Fruit fly (Drosophila melanogaster): ENCODE data around the gene Polr1H.
"Not testable (repeated sequence)": the region's sequence is repeated elsewhere in the genome, so short reads cannot be mapped to it uniquely, and the experiment has no call there.

The Polr1H gene

DNA sequence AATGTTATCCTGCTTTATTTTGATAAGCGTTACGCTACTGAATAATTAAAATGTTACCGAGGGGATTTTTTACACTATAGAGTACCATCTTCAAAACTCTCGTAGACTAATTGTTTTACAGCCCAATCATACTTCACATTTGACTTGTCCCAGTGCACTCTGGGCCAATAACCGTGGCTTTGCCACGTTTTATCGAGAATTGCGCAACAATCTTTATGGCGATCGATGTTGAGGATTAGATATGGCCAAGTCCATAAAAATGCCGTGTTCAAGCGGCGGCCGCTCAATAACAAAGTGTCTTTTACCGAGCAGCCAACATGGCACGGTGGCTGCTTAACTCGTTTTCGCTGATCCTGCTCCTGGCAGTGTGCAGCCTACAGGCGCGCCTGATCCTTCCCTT, 32.7 kb downstream of the Polr1H start, which contains the start of gene CG31343:
CG31343 (plus strand) TSS at position 279 of the 400 bp plus-strand sequence.
- no peak for TF ChIP-seq Sin3A (optimal IDR thresholded peaks at IDR 0.05)
- TF ChIP-seq ttk (optimal IDR thresholded peaks at IDR 0.05) = no peak
- no peak for TF ChIP-seq h (optimal IDR thresholded peaks at IDR 0.05)
- TF ChIP-seq psq (optimal IDR thresholded peaks at IDR 0.05) = no peak
- TF ChIP-seq insv (optimal IDR thresholded peaks at IDR 0.05) = no peak

DNA sequence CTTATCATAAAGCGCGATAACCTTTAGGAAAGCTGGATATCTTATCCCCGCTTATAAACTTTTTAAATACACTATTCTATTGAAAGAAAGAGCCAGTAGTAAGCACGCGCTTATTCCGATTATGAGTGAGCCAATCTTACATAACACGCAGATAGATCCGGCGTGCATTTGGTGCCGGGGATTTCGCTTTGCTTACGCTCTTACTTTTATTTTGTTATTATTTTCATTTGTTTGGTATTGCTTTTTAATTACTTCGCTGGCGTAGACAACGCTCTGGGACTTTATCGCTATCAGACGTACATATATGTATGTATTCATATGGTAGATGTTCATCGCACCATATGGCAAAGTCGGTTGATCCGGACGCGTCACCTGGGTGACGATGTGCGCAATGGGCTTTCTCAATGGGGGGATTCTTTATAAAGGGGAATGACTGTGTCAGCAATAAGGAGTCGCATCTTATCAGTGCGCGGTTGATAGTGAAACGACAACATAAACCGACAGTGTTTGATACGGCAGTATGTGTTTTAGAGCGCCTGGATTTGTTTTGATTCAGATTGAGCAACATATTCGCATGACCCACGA, 36.8 kb downstream of the Polr1H start:
- TF ChIP-seq h (optimal IDR thresholded peaks at IDR 0.05) = no peak
- TF ChIP-seq psq (optimal IDR thresholded peaks at IDR 0.05) = no peak
- TF ChIP-seq ttk (optimal IDR thresholded peaks at IDR 0.05) = no peak
- TF ChIP-seq insv (optimal IDR thresholded peaks at IDR 0.05) = no peak
- TF ChIP-seq Sin3A (optimal IDR thresholded peaks at IDR 0.05) = no peak
- TF ChIP-seq Myc (optimal IDR thresholded peaks at IDR 0.05) = no peak

- no peak for TF ChIP-seq insv (optimal IDR thresholded peaks at IDR 0.05)
- TF ChIP-seq ttk (optimal IDR thresholded peaks at IDR 0.05) = no peak
- TF ChIP-seq psq (optimal IDR thresholded peaks at IDR 0.05) = no peak
- TF ChIP-seq Myc (optimal IDR thresholded peaks at IDR 0.05) = no peak
- TF ChIP-seq Sin3A (optimal IDR thresholded peaks at IDR 0.05) = no peak
- no peak for TF ChIP-seq h (optimal IDR thresholded peaks at IDR 0.05)
Observed at dm6 chr3R:21739750-21740319, 37.8 kb downstream of the Polr1H start, which contains the start of gene CG5849. Gene CG5849, plus strand, starts transcription at chr3R:21740105.

- no peak for TF ChIP-seq psq (optimal IDR thresholded peaks at IDR 0.05)
Observed at dm6 chr3R:21739010-21739409, 38.6 kb downstream of the Polr1H start, which contains the start of gene CG34034. Gene CG34034, minus strand, starts transcription at chr3R:21739110.

dm6 chr3R:21737264-21737663, 40.4 kb downstream of the Polr1H start, which contains the start of gene CG42870:
Gene CG42870, minus strand, starts transcription at chr3R:21737364.
- TF ChIP-seq ttk (optimal IDR thresholded peaks at IDR 0.05) = no peak
- no peak for TF ChIP-seq h (optimal IDR thresholded peaks at IDR 0.05)
- no peak for TF ChIP-seq psq (optimal IDR thresholded peaks at IDR 0.05)
- no peak for TF ChIP-seq insv (optimal IDR thresholded peaks at IDR 0.05)
- TF ChIP-seq Myc (optimal IDR thresholded peaks at IDR 0.05) = no peak
- TF ChIP-seq Sin3A (optimal IDR thresholded peaks at IDR 0.05) = no peak

- TF ChIP-seq h (optimal IDR thresholded peaks at IDR 0.05) (no peak), psq (optimal IDR thresholded peaks at IDR 0.05) (no peak), ttk (optimal IDR thresholded peaks at IDR 0.05) (no peak), Sin3A (optimal IDR thresholded peaks at IDR 0.05) (no peak), insv (optimal IDR thresholded peaks at IDR 0.05) (no peak), Myc (optimal IDR thresholded peaks at IDR 0.05) (no peak)
Observed at dm6 chr3R:21736749-21737148, 40.9 kb downstream of the Polr1H start, which contains the start of gene CG42869. Gene CG42869, minus strand, starts transcription at chr3R:21736849.

- TF ChIP-seq Myc, insv, Sin3A (optimal IDR thresholded peaks at IDR 0.05): not testable (repeated sequence)
Observed at dm6 chr3R:21736196-21736595, 41.5 kb downstream of the Polr1H start, which contains the start of gene Sfp93F. Gene Sfp93F, minus strand, starts transcription at chr3R:21736296.

DNA sequence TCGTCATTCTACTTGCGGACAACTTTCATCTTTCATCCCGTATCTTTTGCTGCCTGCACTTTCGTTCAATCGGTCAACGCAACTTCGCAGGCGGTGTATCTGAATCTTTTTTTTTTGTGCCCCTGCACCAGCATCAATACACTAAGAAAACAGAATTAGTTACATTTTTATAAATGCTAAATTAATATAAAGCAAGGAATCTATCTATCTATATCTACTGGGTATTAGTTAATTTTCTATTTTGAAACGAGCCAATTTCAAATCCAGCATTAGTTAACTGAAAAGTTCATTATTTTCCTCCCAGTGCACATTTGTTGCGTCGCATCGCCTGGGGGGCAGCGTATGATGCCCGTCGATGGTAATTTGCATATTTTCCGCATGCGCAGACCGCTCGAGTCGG, 44.7 kb downstream of the Polr1H start:
- TF ChIP-seq insv (optimal IDR thresholded peaks at IDR 0.05) = no peak
- TF ChIP-seq ttk (optimal IDR thresholded peaks at IDR 0.05) = no peak
- TF ChIP-seq psq (optimal IDR thresholded peaks at IDR 0.05) = no peak
- TF ChIP-seq Sin3A (optimal IDR thresholded peaks at IDR 0.05) = no peak
- no peak for TF ChIP-seq h (optimal IDR thresholded peaks at IDR 0.05)
- no peak for TF ChIP-seq Myc (optimal IDR thresholded peaks at IDR 0.05)

DNA sequence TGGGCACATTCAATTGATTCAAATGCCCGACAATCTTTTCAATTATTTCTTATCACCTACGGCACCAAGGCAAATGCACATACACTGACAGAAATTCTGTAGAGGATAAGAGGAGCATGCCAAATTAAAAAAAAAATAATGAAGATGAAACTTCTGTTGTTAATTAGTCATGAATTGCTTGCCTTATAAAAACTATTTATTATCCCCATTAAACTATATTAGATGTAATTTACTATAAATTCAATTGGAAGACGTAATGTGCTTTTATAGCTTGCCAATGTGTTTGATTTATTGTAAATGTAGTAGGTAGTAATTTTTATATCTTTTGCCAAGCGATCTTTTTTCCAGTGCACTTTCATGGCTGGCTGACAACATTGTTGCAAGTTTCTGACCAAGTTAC, 46.0 kb downstream of the Polr1H start:
- TF ChIP-seq h (optimal IDR thresholded peaks at IDR 0.05) = no peak
- TF ChIP-seq insv (optimal IDR thresholded peaks at IDR 0.05) = no peak
- no peak for TF ChIP-seq ttk (optimal IDR thresholded peaks at IDR 0.05)
- TF ChIP-seq psq (optimal IDR thresholded peaks at IDR 0.05) = no peak
- no peak for TF ChIP-seq Sin3A (optimal IDR thresholded peaks at IDR 0.05)
- no peak for TF ChIP-seq Myc (optimal IDR thresholded peaks at IDR 0.05)

DNA sequence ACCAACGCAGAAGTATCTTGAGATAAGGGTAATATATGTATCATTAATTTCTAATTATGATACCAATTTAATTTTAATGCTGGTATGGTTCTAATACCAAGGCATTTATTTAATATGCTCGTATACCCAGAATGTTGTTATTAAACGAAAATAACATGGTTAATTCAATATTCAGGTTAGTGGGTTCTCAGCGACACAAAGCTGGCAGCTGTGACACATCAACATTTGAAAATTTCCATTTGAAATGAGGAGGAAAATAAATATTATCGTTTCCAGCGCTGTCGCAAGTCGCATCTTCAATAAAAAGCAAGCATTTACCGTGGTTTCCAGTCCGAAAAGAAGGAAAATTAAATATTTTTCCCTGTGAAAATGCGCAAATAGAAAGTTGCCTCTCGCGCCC, 46.7 kb downstream of the Polr1H start:
- TF ChIP-seq Myc (optimal IDR thresholded peaks at IDR 0.05) = no peak
- no peak for TF ChIP-seq Sin3A (optimal IDR thresholded peaks at IDR 0.05)
- TF ChIP-seq h (optimal IDR thresholded peaks at IDR 0.05) = no peak
- TF ChIP-seq insv (optimal IDR thresholded peaks at IDR 0.05) = no peak
- no peak for TF ChIP-seq ttk (optimal IDR thresholded peaks at IDR 0.05)
- no peak for TF ChIP-seq psq (optimal IDR thresholded peaks at IDR 0.05)
